Worm (Caenorhabditis elegans) whole organism, young adult: ENCODE data around the gene ugt-9.

Experiments used
- F52B5.7 ChIP-seq: sonication (generic microtip); optimal IDR thresholded peaks from 2 replicates; lab custom pipeline; 2016; ENCODE audit warnings: mild to moderate bottlenecking, missing genetic modification characterization, missing compliant biosample characterization
- ekl-4 ChIP-seq: fragments of 200-800 bp; sonication (Bioruptor generic); IDR thresholded peaks from 2 replicates; pipeline ENCODE4 v1.3.6; 2022; ENCODE audit warnings: missing genetic modification reagents, missing genetic modification characterization, missing compliant biosample characterization
- madf-10 ChIP-seq: sonication (generic microtip); optimal IDR thresholded peaks from 2 replicates; lab custom pipeline; 2016; ENCODE audit warnings: mild to moderate bottlenecking, missing genetic modification characterization, missing compliant biosample characterization

ce11 chrV:4865364-4865763 is 30.5 kb upstream of the ugt-9 start, which contains the start of gene srd-32:
- TF ChIP-seq ekl-4 (GFP tag; lab: Robert Waterston, UW), result no peak
- TF ChIP-seq madf-10, result no peak
- TF ChIP-seq F52B5.7 (tag; lab: Kevin White, UChicago), result no peak
